Fruit fly (Drosophila melanogaster) whole organism: ENCODE results near the gene hemo.

Experiments
- CG8478 ChIP-seq: fragments of >200 bp; optimal IDR thresholded peaks from 2 replicates; lab custom pipeline; 2018; ENCODE audit warnings: inconsistent platforms
- Dll ChIP-seq: fragments of >200 bp; optimal IDR thresholded peaks from 2 replicates; lab custom pipeline; 2017
- psq ChIP-seq: fragments of >200 bp; optimal IDR thresholded peaks from 2 replicates; lab custom pipeline; 2017

dm6 chr3R:18573699-18574259, 8.8 kb upstream of the hemo start:
- TF ChIP-seq CG8478 (lab: Kevin White, UChicago), result no peak
- no peak for TF ChIP-seq psq (lab: Kevin White, UChicago)
- no peak for TF ChIP-seq Dll (lab: Kevin White, UChicago)
